Worm (Caenorhabditis elegans): Measurements from ENCODE around the gene Y66D12A.10.

ce11 chrIII:11588911-11589310, 23.2 kb downstream of the Y66D12A.10 start, which contains the start of gene Y66D12A.3:
- TF ChIP-seq snpc-4 (tag; optimal IDR thresholded peaks at IDR 0.05) (no peak), mbf-1 (tag; optimal IDR thresholded peaks at IDR 0.05) (no peak), lsy-2 (tag; optimal IDR thresholded peaks at IDR 0.05) (no peak), crh-2 (tag; optimal IDR thresholded peaks at IDR 0.05) (no peak), elt-1 (tag; optimal IDR thresholded peaks at IDR 0.05) (no peak), ama-1 (optimal IDR thresholded peaks at IDR 0.05) (no peak), skn-1 (tag; optimal IDR thresholded peaks at IDR 0.05) (no peak), ceh-82 (tag; optimal IDR thresholded peaks at IDR 0.05) (no peak), unc-62 (GFP tag; optimal IDR thresholded peaks at IDR 0.05) (no peak), fos-1 (tag; optimal IDR thresholded peaks at IDR 0.05) (no peak), egl-27 (tag; optimal IDR thresholded peaks at IDR 0.05) (no peak), F13H6.1 (tag; optimal IDR thresholded peaks at IDR 0.05) (no peak), sem-4 (tag; optimal IDR thresholded peaks at IDR 0.05) (no peak), ZK546.5 (tag; optimal IDR thresholded peaks at IDR 0.05) (no peak)
